Fruit fly (Drosophila melanogaster) whole organism, pupa: ENCODE data around the gene GILT1.

Experiments
- CG13204 ChIP-seq: fragments of 200-800 bp; sonication (Bioruptor generic); optimal IDR thresholded peaks from 2 replicates; lab custom pipeline; 2018; ENCODE audit warnings: missing biosample characterization, mild to moderate bottlenecking, missing genetic modification characterization, moderate library complexity
- CG14655 ChIP-seq: fragments of 200-800 bp; sonication (Bioruptor generic); optimal IDR thresholded peaks from 3 replicates; lab custom pipeline; 2017; ENCODE audit warnings: mild to moderate bottlenecking, missing biosample characterization, missing genetic modification reagents, missing genetic modification characterization
- D1 ChIP-seq: fragments of 200-800 bp; sonication (Bioruptor generic); optimal IDR thresholded peaks from 2 replicates; lab custom pipeline; 2018; ENCODE audit warnings: missing biosample characterization, mild to moderate bottlenecking, missing genetic modification characterization, moderate library complexity
- Pif1B ChIP-seq: fragments of 200-800 bp; sonication (Bioruptor generic); optimal IDR thresholded peaks from 3 replicates; lab custom pipeline; 2016; ENCODE audit warnings: missing biosample characterization, missing genetic modification characterization
- Snoo ChIP-seq: fragments of 200-800 bp; sonication (Bioruptor generic); optimal IDR thresholded peaks from 3 replicates; lab custom pipeline; 2017; ENCODE audit warnings: missing biosample characterization, mild to moderate bottlenecking, missing genetic modification characterization, inconsistent platforms

- TF ChIP-seq CG14655 (GFP tag; lab: Kevin White, UChicago) (peak; percentile 95), D1 (tag; lab: Kevin White, UChicago) (peak; percentile 90), CG13204 (GFP tag; lab: Kevin White, UChicago) (peak; percentile 90), Pif1B (peak; percentile 94), Snoo (tag; lab: Kevin White, UChicago) (peak; percentile 90)
Observed at dm6 chr3R:13400902-13401721, 550 bp downstream of the GILT1 start.
